Fruit fly (Drosophila melanogaster) whole organism, embryonic: ENCODE results near the gene tank.

Experiments
- Asciz ChIP-seq: fragments of 200-800 bp; sonication (Bioruptor generic); optimal IDR thresholded peaks from 2 replicates; lab custom pipeline; 2017; ENCODE audit warnings: missing biosample characterization, mild to moderate bottlenecking, missing genetic modification characterization, missing genetic modification reagents
- Atf-2 ChIP-seq: fragments of 200-800 bp; sonication (Bioruptor generic); optimal IDR thresholded peaks from 2 replicates; lab custom pipeline; 2016; ENCODE audit warnings: missing biosample characterization, missing genetic modification characterization
- B-H2 ChIP-seq: fragments of 200-800 bp; sonication (Bioruptor generic); optimal IDR thresholded peaks from 2 replicates; lab custom pipeline; 2018; ENCODE audit warnings: missing biosample characterization, mild to moderate bottlenecking, missing genetic modification characterization
- CG1024 ChIP-seq: fragments of 200-800 bp; sonication (Bioruptor generic); IDR thresholded peaks from 2 replicates; pipeline ENCODE4 v1.3.6; 2022; ENCODE audit warnings: missing biosample characterization, missing genetic modification characterization
- CG10267 ChIP-seq: fragments of 200-800 bp; sonication (Bioruptor generic); optimal IDR thresholded peaks from 2 replicates; lab custom pipeline; 2018; ENCODE audit warnings: missing biosample characterization, mild to moderate bottlenecking, missing genetic modification characterization, moderate library complexity
- CG11695 ChIP-seq: fragments of 200-800 bp; sonication (Bioruptor generic); IDR thresholded peaks from 3 replicates; pipeline ENCODE4 v1.3.6; 2022; ENCODE audit warnings: missing biosample characterization, missing genetic modification characterization
- CG12299 ChIP-seq: fragments of 200-800 bp; sonication (Bioruptor generic); optimal IDR thresholded peaks from 2 replicates; lab custom pipeline; 2018; ENCODE audit warnings: missing biosample characterization, mild to moderate bottlenecking, missing genetic modification characterization
- CG12391 ChIP-seq: fragments of 200-800 bp; sonication (Bioruptor generic); optimal IDR thresholded peaks from 3 replicates; lab custom pipeline; 2018; ENCODE audit warnings: missing biosample characterization, mild to moderate bottlenecking, missing genetic modification characterization, moderate library complexity
- CG12744 ChIP-seq: fragments of 200-800 bp; sonication (Bioruptor generic); optimal IDR thresholded peaks from 2 replicates; lab custom pipeline; 2016; ENCODE audit warnings: missing biosample characterization, missing genetic modification characterization
- CG14860 ChIP-seq: fragments of 200-800 bp; sonication (Bioruptor generic); IDR thresholded peaks from 3 replicates; pipeline ENCODE4 v1.3.6; 2022; ENCODE audit warnings: missing biosample characterization, missing genetic modification characterization; ENCODE audit not compliant: partially characterized antibody
- CG15073 ChIP-seq: fragments of 200-800 bp; sonication (Bioruptor generic); optimal IDR thresholded peaks from 2 replicates; lab custom pipeline; 2016; ENCODE audit warnings: missing biosample characterization, missing genetic modification characterization
- CG30020 ChIP-seq: fragments of 200-800 bp; optimal IDR thresholded peaks from 2 replicates; lab custom pipeline; 2019; ENCODE audit warnings: missing biosample characterization, mild to moderate bottlenecking, missing genetic modification characterization, moderate library complexity
- CG3281 ChIP-seq: fragments of 200-800 bp; sonication (Bioruptor generic); optimal IDR thresholded peaks from 3 replicates; lab custom pipeline; 2017; ENCODE audit warnings: missing biosample characterization, mild to moderate bottlenecking, missing genetic modification characterization
- CG3407 ChIP-seq: fragments of 200-800 bp; sonication (Bioruptor generic); optimal IDR thresholded peaks from 2 replicates; lab custom pipeline; 2018; ENCODE audit warnings: missing biosample characterization, mild to moderate bottlenecking, missing genetic modification characterization
- CG5245 ChIP-seq: fragments of 200-800 bp; sonication (Bioruptor generic); optimal IDR thresholded peaks from 3 replicates; lab custom pipeline; 2016; ENCODE audit warnings: missing biosample characterization, missing genetic modification characterization
- CG6683 ChIP-seq: fragments of 200-800 bp; sonication (Bioruptor generic); optimal IDR thresholded peaks from 2 replicates; lab custom pipeline; 2017; ENCODE audit warnings: missing biosample characterization, mild to moderate bottlenecking, missing genetic modification characterization, missing genetic modification reagents
- CG7271 ChIP-seq: fragments of 200-800 bp; sonication (Bioruptor generic); optimal IDR thresholded peaks from 2 replicates; lab custom pipeline; 2018; ENCODE audit warnings: missing biosample characterization, mild to moderate bottlenecking, missing genetic modification characterization, moderate library complexity
- CG7963 ChIP-seq: fragments of 200-800 bp; sonication (Bioruptor generic); IDR thresholded peaks from 3 replicates; pipeline ENCODE4 v1.3.6; 2022; ENCODE audit warnings: missing biosample characterization, missing genetic modification characterization; ENCODE audit not compliant: partially characterized antibody
- CG8359 ChIP-seq: fragments of 200-800 bp; sonication (Bioruptor generic); optimal IDR thresholded peaks from 2 replicates; lab custom pipeline; 2017; ENCODE audit warnings: missing biosample characterization, mild to moderate bottlenecking, missing genetic modification characterization, borderline replicate concordance
- Camta ChIP-seq: fragments of 200-800 bp; sonication (Bioruptor generic); optimal IDR thresholded peaks from 2 replicates; lab custom pipeline; 2016; ENCODE audit warnings: missing biosample characterization, missing genetic modification characterization
- Dll ChIP-seq: fragments of 200-800 bp; sonication (Bioruptor generic); IDR thresholded peaks from 4 replicates; pipeline ENCODE4 v1.3.6; 2022; ENCODE audit warnings: missing biosample characterization, missing genetic modification characterization; ENCODE audit not compliant: partially characterized antibody
- E2f1 ChIP-seq: fragments of 200-800 bp; sonication (Bioruptor generic); IDR thresholded peaks from 2 replicates; pipeline ENCODE4 v1.3.6; 2022; ENCODE audit warnings: missing biosample characterization, missing genetic modification characterization
- E2f2 ChIP-seq: fragments of 200-800 bp; sonication (Bioruptor generic); IDR thresholded peaks from 2 replicates; pipeline ENCODE4 v1.3.6; 2022; ENCODE audit warnings: missing biosample characterization, missing genetic modification characterization
- ERR ChIP-seq: fragments of 200-800 bp; sonication (Bioruptor generic); optimal IDR thresholded peaks from 2 replicates; lab custom pipeline; 2016; ENCODE audit warnings: missing biosample characterization, missing genetic modification characterization
- Fer2 ChIP-seq: fragments of 200-800 bp; sonication (Bioruptor generic); optimal IDR thresholded peaks from 2 replicates; lab custom pipeline; 2018; ENCODE audit warnings: missing biosample characterization, mild to moderate bottlenecking, missing genetic modification characterization, moderate library complexity
- Fer3 ChIP-seq: fragments of 200-800 bp; sonication (Bioruptor generic); optimal IDR thresholded peaks from 2 replicates; lab custom pipeline; 2018; ENCODE audit warnings: missing biosample characterization, mild to moderate bottlenecking, missing genetic modification characterization, moderate library complexity
- HmgZ ChIP-seq: fragments of 200-800 bp; sonication (Bioruptor generic); optimal IDR thresholded peaks from 2 replicates; lab custom pipeline; 2018; ENCODE audit warnings: missing biosample characterization, mild to moderate bottlenecking, missing genetic modification characterization
- Hr51 ChIP-seq, 2 experiments: fragments of 200-800 bp; sonication (Bioruptor generic); optimal IDR thresholded peaks; 2 replicates in 1 of 2; 3 replicates in 1 of 2; lab custom pipeline; 2016 to 2018; ENCODE audit warnings: missing biosample characterization in 2 of 2, missing genetic modification characterization in 2 of 2, mild to moderate bottlenecking in 1 of 2, moderate library complexity in 1 of 2
- Lhr ChIP-seq: fragments of 200-800 bp; sonication (Bioruptor generic); optimal IDR thresholded peaks from 3 replicates; lab custom pipeline; 2017; ENCODE audit warnings: mild to moderate bottlenecking, missing biosample characterization, missing genetic modification reagents, missing genetic modification characterization
- Opbp ChIP-seq: fragments of 200-800 bp; sonication (Bioruptor generic); IDR thresholded peaks from 3 replicates; pipeline ENCODE4 v1.3.6; 2022; ENCODE audit warnings: missing biosample characterization, missing genetic modification characterization; ENCODE audit not compliant: partially characterized antibody
- Pdp1 ChIP-seq, 2 experiments: fragments of 200-800 bp; sonication (Bioruptor generic); optimal IDR thresholded peaks; 3 replicates each; lab custom pipeline; 2016; ENCODE audit warnings: missing biosample characterization in 2 of 2, missing genetic modification characterization in 2 of 2, mild to moderate bottlenecking in 1 of 2, moderate library complexity in 1 of 2
- Rx ChIP-seq: fragments of 200-800 bp; sonication (Bioruptor generic); IDR thresholded peaks from 2 replicates; pipeline ENCODE4 v1.3.6; 2022; ENCODE audit warnings: missing biosample characterization, missing genetic modification characterization
- Side ChIP-seq: fragments of 200-800 bp; sonication (Bioruptor generic); optimal IDR thresholded peaks from 2 replicates; lab custom pipeline; 2016; ENCODE audit warnings: missing biosample characterization, missing genetic modification characterization
- Sry-δ ChIP-seq: fragments of 200-800 bp; sonication (Bioruptor generic); optimal IDR thresholded peaks from 2 replicates; lab custom pipeline; 2016; ENCODE audit warnings: missing biosample characterization, missing genetic modification characterization
- ato ChIP-seq: fragments of 200-800 bp; sonication (Bioruptor generic); IDR thresholded peaks from 2 replicates; pipeline ENCODE4 v1.3.6; 2022; ENCODE audit warnings: missing biosample characterization, missing genetic modification characterization; ENCODE audit not compliant: partially characterized antibody
- bcd ChIP-seq: fragments of 200-800 bp; sonication (Bioruptor generic); optimal IDR thresholded peaks from 2 replicates; lab custom pipeline; 2017; ENCODE audit warnings: missing biosample characterization, mild to moderate bottlenecking, missing genetic modification characterization
- bigmax ChIP-seq: fragments of 200-800 bp; sonication (Bioruptor generic); optimal IDR thresholded peaks from 2 replicates; lab custom pipeline; 2018; ENCODE audit warnings: missing biosample characterization, mild to moderate bottlenecking, missing genetic modification characterization
- ci ChIP-seq: fragments of 200-800 bp; sonication (Bioruptor generic); IDR thresholded peaks from 3 replicates; pipeline ENCODE4 v1.3.6; 2022; ENCODE audit warnings: missing biosample characterization, missing genetic modification characterization
- corto ChIP-seq: fragments of 200-800 bp; sonication (Bioruptor generic); optimal IDR thresholded peaks from 2 replicates; lab custom pipeline; 2016; ENCODE audit warnings: missing biosample characterization, mild to moderate bottlenecking, missing genetic modification characterization, moderate library complexity
- gfzf ChIP-seq: fragments of 200-800 bp; sonication (Bioruptor generic); optimal IDR thresholded peaks from 2 replicates; lab custom pipeline; 2016; ENCODE audit warnings: missing biosample characterization, mild to moderate bottlenecking, missing genetic modification characterization, moderate library complexity
- gsb ChIP-seq: fragments of 200-800 bp; sonication (Bioruptor generic); IDR thresholded peaks from 2 replicates; pipeline ENCODE4 v1.3.6; 2022; ENCODE audit warnings: missing biosample characterization, missing genetic modification characterization
- gsb-n ChIP-seq: fragments of 200-800 bp; sonication (Bioruptor generic); optimal IDR thresholded peaks from 3 replicates; lab custom pipeline; 2018; ENCODE audit warnings: missing biosample characterization, mild to moderate bottlenecking, missing genetic modification characterization
- jigr1 ChIP-seq: fragments of 200-800 bp; sonication (Bioruptor generic); IDR thresholded peaks from 3 replicates; pipeline ENCODE4 v1.3.6; 2022; ENCODE audit warnings: missing biosample characterization, missing genetic modification characterization
- nmo ChIP-seq: fragments of 200-800 bp; sonication (Bioruptor generic); optimal IDR thresholded peaks from 2 replicates; lab custom pipeline; 2018; ENCODE audit warnings: missing biosample characterization, mild to moderate bottlenecking, missing genetic modification characterization, moderate library complexity
- onecut ChIP-seq: fragments of 200-800 bp; sonication (Bioruptor generic); IDR thresholded peaks from 2 replicates; pipeline ENCODE4 v1.3.6; 2022; ENCODE audit warnings: missing biosample characterization, missing genetic modification characterization
- org-1 ChIP-seq: fragments of 200-800 bp; sonication (Bioruptor generic); optimal IDR thresholded peaks from 2 replicates; lab custom pipeline; 2017; ENCODE audit warnings: missing biosample characterization, missing genetic modification characterization
- pros ChIP-seq: fragments of 200-800 bp; sonication (Bioruptor generic); optimal IDR thresholded peaks from 3 replicates; lab custom pipeline; 2019; ENCODE audit warnings: missing biosample characterization, mild to moderate bottlenecking, missing genetic modification characterization, moderate library complexity
- sens ChIP-seq: fragments of 200-800 bp; sonication (Bioruptor generic); peaks from one replicate; lab custom pipeline; 2016; ENCODE audit warnings: missing biosample characterization, missing genetic modification characterization
- stc ChIP-seq: fragments of 200-800 bp; sonication (Bioruptor generic); IDR thresholded peaks from 2 replicates; pipeline ENCODE4 v1.3.6; 2022; ENCODE audit warnings: missing biosample characterization, missing genetic modification characterization
- twi ChIP-seq: fragments of 200-800 bp; optimal IDR thresholded peaks from 2 replicates; lab custom pipeline; 2019; ENCODE audit warnings: missing biosample characterization, mild to moderate bottlenecking, missing genetic modification characterization, moderate library complexity
- zfh2 ChIP-seq: fragments of 200-800 bp; sonication (Bioruptor generic); optimal IDR thresholded peaks from 2 replicates; lab custom pipeline; 2016; ENCODE audit warnings: missing biosample characterization, missing genetic modification characterization

The tank gene

dm6 chr2L:4883023-4883392, 45.2 kb upstream of the tank start, which contains the start of the genes Cf2 and CG3008 (continued):
- peak; percentile 93 for TF ChIP-seq Sry-δ (GFP tag; lab: Kevin White, UChicago)
- peak; percentile 60 for TF ChIP-seq ato (GFP tag; lab: Robert Waterston, UW)
- TF ChIP-seq Fer2, result no peak
- no peak for TF ChIP-seq gsb-n (tag; lab: Kevin White, UChicago)
- TF ChIP-seq CG11695, result no peak
- no peak for TF ChIP-seq ERR (GFP tag; lab: Kevin White, UChicago)
- TF ChIP-seq Rx (GFP tag; lab: Robert Waterston, UW), result no peak
- TF ChIP-seq CG12391 (tag; lab: Kevin White, UChicago), result peak; percentile 40
- peak; percentile 87 for TF ChIP-seq sens (GFP tag; lab: Kevin White, UChicago)
- TF ChIP-seq CG10267 (tag; lab: Kevin White, UChicago), result peak; percentile 64
- TF ChIP-seq CG8359, result no peak
- TF ChIP-seq CG14860, result peak; percentile 82; the same call in 2 of the 3 replicates
- no peak for TF ChIP-seq CG15073
- TF ChIP-seq CG1024 (GFP tag; lab: Robert Waterston, UW), result no peak
- TF ChIP-seq Asciz (GFP tag; lab: Kevin White, UChicago), result no peak
- TF ChIP-seq jigr1, result no peak
- TF ChIP-seq CG3407 (GFP tag; lab: Kevin White, UChicago), result no peak
- peak; percentile 72 for TF ChIP-seq Opbp (GFP tag; lab: Robert Waterston, UW)
- no peak for TF ChIP-seq CG12744
- peak; percentile 90 for TF ChIP-seq Dll (GFP tag; lab: Robert Waterston, UW)
- TF ChIP-seq Fer3, result no peak
- TF ChIP-seq Atf-2 (GFP tag; lab: Kevin White, UChicago), result no peak
- TF ChIP-seq org-1 (GFP tag; lab: Kevin White, UChicago), result no peak
- TF ChIP-seq ci (GFP tag; lab: Robert Waterston, UW), result no peak
- no peak for TF ChIP-seq zfh2 (GFP tag; lab: Kevin White, UChicago)
- peak; percentile 76 for TF ChIP-seq CG7963 (GFP tag; lab: Robert Waterston, UW)
- no peak for TF ChIP-seq Camta
- no peak for TF ChIP-seq twi (tag; lab: Kevin White, UChicago)
- TF ChIP-seq corto (GFP tag; lab: Kevin White, UChicago), result no peak
- no peak for TF ChIP-seq CG6683 (GFP tag; lab: Kevin White, UChicago)
- no peak for TF ChIP-seq CG3281 (GFP tag; lab: Kevin White, UChicago)
- no peak for TF ChIP-seq E2f1
- TF ChIP-seq CG7271, result no peak
- TF ChIP-seq gfzf, result peak; percentile 21
- TF ChIP-seq Pdp1 (GFP tag; optimal IDR thresholded peaks at IDR 0.05; lab: Kevin White, UChicago), result peak in 1 of 2 experiments; percentile 38
- TF ChIP-seq HmgZ, result no peak
- TF ChIP-seq CG12299 (tag; lab: Kevin White, UChicago), result no peak
- TF ChIP-seq pros (GFP tag; lab: Kevin White, UChicago), result no peak
- TF ChIP-seq gsb (GFP tag; lab: Robert Waterston, UW), result no peak
- TF ChIP-seq Side, result no peak
- no peak for TF ChIP-seq onecut (GFP tag; lab: Robert Waterston, UW)
- no peak for TF ChIP-seq B-H2 (GFP tag; lab: Kevin White, UChicago)
- TF ChIP-seq Hr51 (GFP tag; optimal IDR thresholded peaks at IDR 0.05; lab: Kevin White, UChicago), result no peak
- TF ChIP-seq stc (GFP tag; lab: Robert Waterston, UW), result no peak
- no peak for TF ChIP-seq CG5245
- no peak for TF ChIP-seq bigmax (GFP tag; lab: Kevin White, UChicago)
- peak; percentile 57 for TF ChIP-seq nmo (GFP tag; lab: Kevin White, UChicago)
- TF ChIP-seq Lhr (GFP tag; lab: Kevin White, UChicago), result peak; percentile 14
- no peak for TF ChIP-seq bcd
- peak; percentile 48 for TF ChIP-seq CG30020 (tag; lab: Kevin White, UChicago)
- TF ChIP-seq E2f2 (GFP tag; lab: Robert Waterston, UW), result no peak
